Fruit fly (Drosophila melanogaster) whole organism, adult: ENCODE data around the gene CG7728.

Source experiments
- CG11617 ChIP-seq: fragments of 200-800 bp; sonication (Bioruptor generic); optimal IDR thresholded peaks from 2 replicates; lab custom pipeline; 2017; ENCODE audit warnings: mild to moderate bottlenecking, missing biosample characterization, missing genetic modification reagents, missing genetic modification characterization
- CG12768 ChIP-seq: fragments of 200-800 bp; sonication (Bioruptor generic); optimal IDR thresholded peaks from 2 replicates; lab custom pipeline; 2017; ENCODE audit warnings: missing biosample characterization, missing genetic modification characterization, mild to moderate bottlenecking, moderate library complexity, missing genetic modification reagents
- CG14711 ChIP-seq: fragments of 200-800 bp; sonication (Bioruptor generic); optimal IDR thresholded peaks from 2 replicates; lab custom pipeline; 2018; ENCODE audit warnings: missing biosample characterization, mild to moderate bottlenecking, missing genetic modification characterization, moderate library complexity
- CG1620 ChIP-seq: fragments of 200-800 bp; sonication (Bioruptor generic); optimal IDR thresholded peaks from 2 replicates; lab custom pipeline; 2016; ENCODE audit warnings: missing biosample characterization, missing genetic modification characterization
- CG33017 ChIP-seq: fragments of 200-800 bp; sonication (Bioruptor generic); optimal IDR thresholded peaks from 2 replicates; lab custom pipeline; 2018; ENCODE audit warnings: missing biosample characterization, mild to moderate bottlenecking, missing genetic modification characterization, moderate library complexity
- CG5204 ChIP-seq: fragments of 200-800 bp; sonication (Bioruptor generic); optimal IDR thresholded peaks from 2 replicates; lab custom pipeline; 2016; ENCODE audit warnings: missing biosample characterization, missing genetic modification characterization
- CG7045 ChIP-seq: fragments of 200-800 bp; sonication (Bioruptor generic); optimal IDR thresholded peaks from 2 replicates; lab custom pipeline; 2017; ENCODE audit warnings: missing biosample characterization, mild to moderate bottlenecking, missing genetic modification characterization
- CG7101 ChIP-seq: fragments of 200-800 bp; sonication (Bioruptor generic); optimal IDR thresholded peaks from 2 replicates; lab custom pipeline; 2018; ENCODE audit warnings: missing biosample characterization, mild to moderate bottlenecking, missing genetic modification characterization, moderate library complexity
- Clk ChIP-seq: fragments of 200-800 bp; sonication (Bioruptor generic); optimal IDR thresholded peaks from 2 replicates; lab custom pipeline; 2017; ENCODE audit warnings: missing biosample characterization, missing genetic modification characterization
- Crg-1 ChIP-seq: fragments of 200-800 bp; sonication (Bioruptor generic); optimal IDR thresholded peaks from 2 replicates; lab custom pipeline; 2016; ENCODE audit warnings: missing biosample characterization, missing genetic modification characterization
- Hr96 ChIP-seq: fragments of 200-800 bp; sonication (Bioruptor generic); optimal IDR thresholded peaks from 2 replicates; lab custom pipeline; 2016; ENCODE audit warnings: missing biosample characterization, missing genetic modification characterization
- Mnt ChIP-seq: fragments of 200-800 bp; sonication (Bioruptor generic); optimal IDR thresholded peaks from 2 replicates; lab custom pipeline; 2016; ENCODE audit warnings: missing biosample characterization, mild to moderate bottlenecking, missing genetic modification characterization
- bab1 ChIP-seq: fragments of 200-800 bp; sonication (Bioruptor generic); optimal IDR thresholded peaks from 3 replicates; lab custom pipeline; 2019; ENCODE audit warnings: missing biosample characterization, mild to moderate bottlenecking, missing genetic modification characterization, moderate library complexity
- cic ChIP-seq: fragments of 200-800 bp; sonication (Bioruptor generic); optimal IDR thresholded peaks from 2 replicates; lab custom pipeline; 2017; ENCODE audit warnings: missing biosample characterization, mild to moderate bottlenecking, missing genetic modification characterization, moderate library complexity
- cnc ChIP-seq, 2 experiments: fragments of >200 bp; optimal IDR thresholded peaks; 2 replicates each; lab custom pipeline; 2017
- kay ChIP-seq: fragments of 200-800 bp; sonication (Bioruptor generic); peaks from one replicate; lab custom pipeline; 2016; ENCODE audit warnings: missing biosample characterization, missing genetic modification characterization, borderline replicate concordance
- ovo ChIP-seq: fragments of 200-800 bp; sonication (Bioruptor generic); optimal IDR thresholded peaks from 2 replicates; lab custom pipeline; 2016; ENCODE audit warnings: missing biosample characterization, missing genetic modification characterization
- pad ChIP-seq: fragments of 200-800 bp; sonication (Bioruptor generic); optimal IDR thresholded peaks from 3 replicates; lab custom pipeline; 2017; ENCODE audit warnings: missing biosample characterization, missing genetic modification characterization, mild to moderate bottlenecking, moderate library complexity, missing genetic modification reagents
- tj ChIP-seq: fragments of 200-800 bp; sonication (Bioruptor generic); optimal IDR thresholded peaks from 3 replicates; lab custom pipeline; 2017; ENCODE audit warnings: missing biosample characterization, mild to moderate bottlenecking, missing genetic modification characterization, moderate library complexity
- toe ChIP-seq: fragments of 200-800 bp; sonication (Bioruptor generic); optimal IDR thresholded peaks from 2 replicates; lab custom pipeline; 2016; ENCODE audit warnings: missing biosample characterization, missing genetic modification characterization

Gene CG7728

dm6 chr3L:16978406-16978805, 37.9 kb upstream of the CG7728 start:
- peak; percentile 27 for TF ChIP-seq tj (GFP tag; lab: Kevin White, UChicago)
- TF ChIP-seq CG7045 (GFP tag; lab: Kevin White, UChicago), result no peak

dm6 chr3L:16981114-16981648, 35.2 kb upstream of the CG7728 start:
- TF ChIP-seq CG33017 (tag; lab: Kevin White, UChicago) (peak; percentile 51), CG7101 (tag; lab: Kevin White, UChicago) (peak; percentile 27), CG5204 (GFP tag; lab: Kevin White, UChicago) (no peak), cnc (optimal IDR thresholded peaks at IDR 0.05; lab: Kevin White, UChicago) (no peak), CG7045 (GFP tag; lab: Kevin White, UChicago) (peak; percentile 46), cic (GFP tag; lab: Kevin White, UChicago) (peak; percentile 91), kay (no peak), Clk (GFP tag; lab: Kevin White, UChicago) (peak; percentile 16), CG1620 (GFP tag; lab: Kevin White, UChicago) (no peak), Mnt (GFP tag; lab: Kevin White, UChicago) (peak; percentile 57), Hr96 (GFP tag; lab: Kevin White, UChicago) (no peak), toe (GFP tag; lab: Kevin White, UChicago) (no peak), tj (GFP tag; lab: Kevin White, UChicago) (peak; percentile 31), CG12768 (GFP tag; lab: Kevin White, UChicago) (peak; percentile 76), pad (peak; percentile 22), ovo (GFP tag; lab: Kevin White, UChicago) (no peak), bab1 (GFP tag; lab: Kevin White, UChicago) (no peak), Crg-1 (GFP tag; lab: Kevin White, UChicago) (no peak), CG11617 (GFP tag; lab: Kevin White, UChicago) (peak; percentile 24), CG14711 (tag; lab: Kevin White, UChicago) (no peak)

- TF ChIP-seq cic (GFP tag; lab: Kevin White, UChicago), result peak; percentile 31
- no peak for TF ChIP-seq CG33017 (tag; lab: Kevin White, UChicago)
- TF ChIP-seq kay, result peak; percentile 78
These were observed 32.3 kb upstream of the CG7728 start for dm6 chr3L:16984042-16984441.

dm6 chr3L:16984813-16985387, 31.4 kb upstream of the CG7728 start:
- TF ChIP-seq kay (no peak), cic (GFP tag; lab: Kevin White, UChicago) (peak; percentile 19)

dm6 chr3L:16985578-16985977, 30.8 kb upstream of the CG7728 start:
- TF ChIP-seq ovo (GFP tag; lab: Kevin White, UChicago) (no peak), Crg-1 (GFP tag; lab: Kevin White, UChicago) (no peak), kay (peak; percentile 39), pad (no peak), tj (GFP tag; lab: Kevin White, UChicago) (no peak)

- TF ChIP-seq Hr96 (GFP tag; lab: Kevin White, UChicago) (peak; percentile 52), Mnt (GFP tag; lab: Kevin White, UChicago) (no peak), CG7045 (GFP tag; lab: Kevin White, UChicago) (peak; percentile 58), CG5204 (GFP tag; lab: Kevin White, UChicago) (no peak), CG33017 (tag; lab: Kevin White, UChicago) (no peak), cic (GFP tag; lab: Kevin White, UChicago) (peak; percentile 16), cnc (optimal IDR thresholded peaks at IDR 0.05; lab: Kevin White, UChicago) (no peak), CG11617 (GFP tag; lab: Kevin White, UChicago) (peak; percentile 48), kay (peak; percentile 7), ovo (GFP tag; lab: Kevin White, UChicago) (no peak), CG7101 (tag; lab: Kevin White, UChicago) (peak; percentile 16), CG1620 (GFP tag; lab: Kevin White, UChicago) (peak; percentile 7), Crg-1 (GFP tag; lab: Kevin White, UChicago) (no peak), bab1 (GFP tag; lab: Kevin White, UChicago) (no peak), toe (GFP tag; lab: Kevin White, UChicago) (no peak), CG12768 (GFP tag; lab: Kevin White, UChicago) (no peak), CG14711 (tag; lab: Kevin White, UChicago) (peak; percentile 1), Clk (GFP tag; lab: Kevin White, UChicago) (no peak), tj (GFP tag; lab: Kevin White, UChicago) (peak; percentile 9), pad (peak; percentile 54)
These were observed 30.0 kb upstream of the CG7728 start for dm6 chr3L:16986062-16987013.
